Worm (Caenorhabditis elegans) whole organism, L2 larva: Measurements from ENCODE around the gene F19F10.11.

ENCODE experiments used
- C34F6.9 ChIP-seq: fragments of 150-350 bp; optimal IDR thresholded peaks from 2 replicates; lab custom pipeline; 2014; ENCODE audit warnings: missing biosample characterization, missing genetic modification characterization
- F13H6.1 ChIP-seq: sonication (generic microtip); optimal IDR thresholded peaks from 2 replicates; lab custom pipeline; 2016; ENCODE audit warnings: missing genetic modification characterization, missing compliant biosample characterization
- R02D3.7 ChIP-seq: fragments of 150-350 bp; optimal IDR thresholded peaks from 2 replicates; lab custom pipeline; 2014; ENCODE audit warnings: missing biosample characterization, missing genetic modification characterization
- alr-1 ChIP-seq: fragments of 150-350 bp; optimal IDR thresholded peaks from 2 replicates; lab custom pipeline; 2014; ENCODE audit warnings: missing biosample characterization, missing genetic modification characterization
- aly-2 ChIP-seq: fragments of 150-350 bp; optimal IDR thresholded peaks from 2 replicates; lab custom pipeline; 2014; ENCODE audit warnings: missing biosample characterization, missing genetic modification characterization
- ceh-16 ChIP-seq: fragments of 150-350 bp; optimal IDR thresholded peaks from 2 replicates; lab custom pipeline; 2014; ENCODE audit warnings: missing biosample characterization, missing genetic modification characterization
- ceh-82 ChIP-seq: fragments of 150-350 bp; optimal IDR thresholded peaks from 2 replicates; lab custom pipeline; 2014; ENCODE audit warnings: missing biosample characterization, missing genetic modification characterization
- crh-2 ChIP-seq: sonication (generic microtip); optimal IDR thresholded peaks from 2 replicates; lab custom pipeline; 2017; ENCODE audit warnings: missing biosample characterization, missing genetic modification characterization
- dmd-4 ChIP-seq: sonication (generic microtip); optimal IDR thresholded peaks from 2 replicates; lab custom pipeline; 2017; ENCODE audit warnings: missing biosample characterization, missing genetic modification characterization
- egl-27 ChIP-seq: sonication (generic microtip); optimal IDR thresholded peaks from 3 replicates; lab custom pipeline; 2017; ENCODE audit warnings: missing biosample characterization, missing genetic modification reagents, missing genetic modification characterization
- elt-1 ChIP-seq: fragments of 150-350 bp; optimal IDR thresholded peaks from 2 replicates; lab custom pipeline; 2014; ENCODE audit warnings: missing biosample characterization, missing genetic modification characterization
- fos-1 ChIP-seq: fragments of 150-350 bp; optimal IDR thresholded peaks from 2 replicates; lab custom pipeline; 2014; ENCODE audit warnings: missing biosample characterization, missing genetic modification characterization
- gmeb-1 ChIP-seq: fragments of 150-350 bp; optimal IDR thresholded peaks from 2 replicates; lab custom pipeline; 2014; ENCODE audit warnings: missing biosample characterization, missing genetic modification characterization
- lin-11 ChIP-seq: fragments of 150-350 bp; sonication (generic microtip); optimal IDR thresholded peaks from 2 replicates; lab custom pipeline; 2014; ENCODE audit warnings: missing biosample characterization, missing genetic modification characterization, inconsistent platforms, mixed read lengths
- lin-13 ChIP-seq: fragments of 150-350 bp; optimal IDR thresholded peaks from 2 replicates; lab custom pipeline; 2014; ENCODE audit warnings: missing biosample characterization, missing genetic modification reagents, missing genetic modification characterization
- lin-39 ChIP-seq: fragments of 150-350 bp; optimal IDR thresholded peaks from 2 replicates; lab custom pipeline; 2014; ENCODE audit warnings: missing biosample characterization, missing genetic modification reagents, missing genetic modification characterization
- lsy-2 ChIP-seq, 2 experiments: fragments of 150-350 bp in 1 of 2; sonication (generic microtip) in 1 of 2; optimal IDR thresholded peaks; 2 replicates each; lab custom pipeline; 2014 to 2017; ENCODE audit warnings: missing biosample characterization in 2 of 2, missing genetic modification characterization in 2 of 2
- mab-5 ChIP-seq: fragments of 150-350 bp; optimal IDR thresholded peaks from 2 replicates; lab custom pipeline; 2014; ENCODE audit warnings: missing biosample characterization, missing genetic modification characterization
- mbf-1 ChIP-seq: sonication (generic microtip); optimal IDR thresholded peaks from 2 replicates; lab custom pipeline; 2017; ENCODE audit warnings: missing biosample characterization, missing genetic modification characterization
- mdl-1 ChIP-seq, 2 experiments: fragments of 150-350 bp in 1 of 2; sonication (generic microtip) in 1 of 2; optimal IDR thresholded peaks; 2 replicates each; lab custom pipeline; 2017; ENCODE audit warnings: missing biosample characterization in 2 of 2, missing genetic modification characterization in 2 of 2
- nhr-11 ChIP-seq: fragments of 150-350 bp; optimal IDR thresholded peaks from 2 replicates; lab custom pipeline; 2014; ENCODE audit warnings: missing biosample characterization, missing genetic modification characterization
- nhr-12 ChIP-seq: fragments of 150-350 bp; optimal IDR thresholded peaks from 2 replicates; lab custom pipeline; 2014; ENCODE audit warnings: missing biosample characterization, missing genetic modification characterization
- nhr-129 ChIP-seq: fragments of 150-350 bp; optimal IDR thresholded peaks from 2 replicates; lab custom pipeline; 2014; ENCODE audit warnings: missing biosample characterization, missing genetic modification characterization
- nhr-21 ChIP-seq: fragments of 150-350 bp; optimal IDR thresholded peaks from 2 replicates; lab custom pipeline; 2014; ENCODE audit warnings: missing biosample characterization, missing genetic modification characterization
- nhr-23 ChIP-seq: fragments of 150-350 bp; optimal IDR thresholded peaks from 2 replicates; lab custom pipeline; 2014; ENCODE audit warnings: missing biosample characterization, missing genetic modification reagents, missing genetic modification characterization
- nhr-237 ChIP-seq: fragments of 150-350 bp; optimal IDR thresholded peaks from 2 replicates; lab custom pipeline; 2014; ENCODE audit warnings: missing biosample characterization, missing genetic modification characterization
- nhr-25 ChIP-seq: fragments of 150-350 bp; sonication (generic microtip); optimal IDR thresholded peaks from 3 replicates; lab custom pipeline; 2014; ENCODE audit warnings: missing biosample characterization, missing genetic modification characterization
- nhr-6 ChIP-seq: fragments of 150-350 bp; optimal IDR thresholded peaks from 2 replicates; lab custom pipeline; 2014; ENCODE audit warnings: missing biosample characterization, missing genetic modification characterization
- nhr-77 ChIP-seq: fragments of 150-350 bp; optimal IDR thresholded peaks from 2 replicates; lab custom pipeline; 2014; ENCODE audit warnings: missing biosample characterization, missing genetic modification characterization
- peb-1 ChIP-seq: fragments of 150-350 bp; optimal IDR thresholded peaks from 2 replicates; lab custom pipeline; 2014; ENCODE audit warnings: missing biosample characterization, missing genetic modification characterization
- sem-4 ChIP-seq: fragments of 150-350 bp; optimal IDR thresholded peaks from 2 replicates; lab custom pipeline; 2014; ENCODE audit warnings: missing biosample characterization, missing genetic modification reagents, missing genetic modification characterization
- skn-1 ChIP-seq: sonication (generic microtip); optimal IDR thresholded peaks from 2 replicates; lab custom pipeline; 2017; ENCODE audit warnings: missing biosample characterization, missing genetic modification characterization
- sma-3 ChIP-seq: sonication (generic microtip); optimal IDR thresholded peaks from 2 replicates; lab custom pipeline; 2016; ENCODE audit warnings: missing genetic modification reagents, missing genetic modification characterization, missing compliant biosample characterization
- sma-9 ChIP-seq, 2 experiments: fragments of 150-350 bp in 1 of 2; sonication (generic microtip) in 1 of 2; optimal IDR thresholded peaks; 2 replicates each; lab custom pipeline; 2014 to 2016; ENCODE audit warnings: missing genetic modification characterization in 2 of 2, mild to moderate bottlenecking in 1 of 2, missing biosample characterization in 1 of 2, missing compliant biosample characterization in 1 of 2, missing genetic modification reagents in 1 of 2, moderate library complexity in 1 of 2
- snpc-4 ChIP-seq: fragments of 150-350 bp; optimal IDR thresholded peaks from 2 replicates; lab custom pipeline; 2014; ENCODE audit warnings: missing biosample characterization, missing genetic modification characterization
- unc-39 ChIP-seq: fragments of 150-350 bp; optimal IDR thresholded peaks from 2 replicates; lab custom pipeline; 2014; ENCODE audit warnings: missing biosample characterization, missing genetic modification characterization
- unc-55 ChIP-seq: fragments of 150-350 bp; sonication (generic microtip); optimal IDR thresholded peaks from 3 replicates; lab custom pipeline; 2014; ENCODE audit warnings: missing biosample characterization, missing genetic modification reagents, missing genetic modification characterization
- ztf-1 ChIP-seq: fragments of 200-800 bp; sonication (Bioruptor generic); conservative IDR thresholded peaks from 2 replicates; pipeline ENCODE4 v1.3.6; 2022; ENCODE audit warnings: missing genetic modification characterization, missing compliant biosample characterization
- ztf-11 ChIP-seq: sonication (generic microtip); optimal IDR thresholded peaks from 2 replicates; lab custom pipeline; 2017; ENCODE audit warnings: missing biosample characterization, missing genetic modification characterization
- ztf-4 ChIP-seq: fragments of 150-350 bp; optimal IDR thresholded peaks from 2 replicates; lab custom pipeline; 2014; ENCODE audit warnings: missing biosample characterization, missing genetic modification characterization

Gene F19F10.11

ce11 chrV:7600149-7600548, 12.6 kb upstream of the F19F10.11 start, which contains the start of gene C50E3.9:
C50E3.9 (minus strand) TSS chrV:7600249.
- no peak for TF ChIP-seq lin-13 (GFP tag; lab: Kevin White, UChicago)
- no peak for TF ChIP-seq egl-27 (tag; lab: Kevin White, UChicago)
- no peak for TF ChIP-seq lsy-2 (tag; optimal IDR thresholded peaks at IDR 0.05; lab: Kevin White, UChicago)
- no peak for TF ChIP-seq ztf-1
- TF ChIP-seq aly-2 (tag; lab: Kevin White, UChicago), result no peak

ce11 chrV:7598269-7598668, 10.8 kb upstream of the F19F10.11 start, which contains the start of gene C50E3.7:
C50E3.7 (minus strand) TSS chrV:7598369.
- no peak for TF ChIP-seq R02D3.7 (tag; lab: Kevin White, UChicago)
- TF ChIP-seq nhr-23 (tag; lab: Kevin White, UChicago), result no peak
- no peak for TF ChIP-seq nhr-12 (tag; lab: Kevin White, UChicago)
- TF ChIP-seq dmd-4 (tag; lab: Kevin White, UChicago), result no peak
- no peak for TF ChIP-seq egl-27 (tag; lab: Kevin White, UChicago)
- TF ChIP-seq nhr-237 (tag; lab: Kevin White, UChicago), result no peak
- TF ChIP-seq crh-2, result no peak
- TF ChIP-seq ceh-16 (tag; lab: Kevin White, UChicago), result no peak
- no peak for TF ChIP-seq aly-2 (tag; lab: Kevin White, UChicago)

- peak; percentile 24 for TF ChIP-seq snpc-4 (tag; lab: Kevin White, UChicago)
- no peak for TF ChIP-seq lin-39
Observed at ce11 chrV:7595132-7595531, 7.6 kb upstream of the F19F10.11 start.

- TF ChIP-seq nhr-25 (tag; lab: Kevin White, UChicago), result no peak
- no peak for TF ChIP-seq nhr-21
- TF ChIP-seq unc-39 (tag; lab: Kevin White, UChicago), result no peak
Observed at ce11 chrV:7590454-7590853, 3.0 kb upstream of the F19F10.11 start, which contains the start of gene C50E3.6. C50E3.6 (minus strand) TSS chrV:7590554.

ce11 chrV:7580378-7580777, 7.1 kb downstream of the F19F10.11 start, which contains the start of gene ets-6:
ets-6 (minus strand) TSS chrV:7580546.
- no peak for TF ChIP-seq mdl-1 (tag; optimal IDR thresholded peaks at IDR 0.05; lab: Kevin White, UChicago)
- TF ChIP-seq C34F6.9 (tag; lab: Kevin White, UChicago), result peak; percentile 77
- peak; percentile 35 for TF ChIP-seq nhr-25 (tag; lab: Kevin White, UChicago)
- TF ChIP-seq fos-1, result peak; percentile 25
- peak; percentile 60 for TF ChIP-seq gmeb-1 (tag; lab: Kevin White, UChicago)
- TF ChIP-seq lsy-2 (tag; optimal IDR thresholded peaks at IDR 0.05; lab: Kevin White, UChicago), result peak; percentile 10 to 78
- peak; percentile 55 for TF ChIP-seq crh-2
- peak; percentile 16 for TF ChIP-seq sma-3 (GFP tag; lab: Kevin White, UChicago)
- TF ChIP-seq unc-55, result peak; percentile 76
- peak; percentile 18 for TF ChIP-seq nhr-21
- no peak for TF ChIP-seq ztf-1
- TF ChIP-seq sma-9 (GFP tag; optimal IDR thresholded peaks at IDR 0.05; lab: Kevin White, UChicago), result peak; percentile 26
- TF ChIP-seq sma-9 (tag; optimal IDR thresholded peaks at IDR 0.05; lab: Kevin White, UChicago), result no peak
- peak; percentile 50 for TF ChIP-seq nhr-129
- TF ChIP-seq sem-4 (tag; lab: Kevin White, UChicago), result no peak
- no peak for TF ChIP-seq mbf-1 (tag; lab: Kevin White, UChicago)
- no peak for TF ChIP-seq lin-11
- no peak for TF ChIP-seq elt-1 (tag; lab: Kevin White, UChicago)
- TF ChIP-seq ceh-16 (tag; lab: Kevin White, UChicago), result no peak
- TF ChIP-seq nhr-77 (tag; lab: Kevin White, UChicago), result no peak

- TF ChIP-seq alr-1 (tag; lab: Kevin White, UChicago) (no peak), lin-13 (GFP tag; lab: Kevin White, UChicago) (peak; percentile 40), sem-4 (tag; lab: Kevin White, UChicago) (peak; percentile 16), nhr-237 (tag; lab: Kevin White, UChicago) (no peak), unc-55 (peak; percentile 81), egl-27 (tag; lab: Kevin White, UChicago) (no peak), sma-9 (GFP tag; optimal IDR thresholded peaks at IDR 0.05; lab: Kevin White, UChicago) (peak; percentile 74), sma-9 (tag; optimal IDR thresholded peaks at IDR 0.05; lab: Kevin White, UChicago) (no peak), lin-39 (no peak), peb-1 (tag; lab: Kevin White, UChicago) (no peak), lsy-2 (tag; optimal IDR thresholded peaks at IDR 0.05; lab: Kevin White, UChicago) (peak; percentile 63 to 82), fos-1 (no peak), ceh-82 (tag; lab: Kevin White, UChicago) (no peak), nhr-11 (tag; lab: Kevin White, UChicago) (no peak), ztf-4 (tag; lab: Kevin White, UChicago) (no peak), aly-2 (tag; lab: Kevin White, UChicago) (no peak), elt-1 (tag; lab: Kevin White, UChicago) (no peak), mab-5 (no peak), ztf-11 (no peak), R02D3.7 (tag; lab: Kevin White, UChicago) (no peak), nhr-77 (tag; lab: Kevin White, UChicago) (no peak), mbf-1 (tag; lab: Kevin White, UChicago) (no peak), skn-1 (tag; lab: Kevin White, UChicago) (no peak), crh-2 (peak; percentile 51), nhr-6 (peak; percentile 36), F13H6.1 (peak; percentile 69), nhr-25 (tag; lab: Kevin White, UChicago) (no peak), snpc-4 (tag; lab: Kevin White, UChicago) (peak; percentile 22)
Observed at ce11 chrV:7575563-7575962, 11.9 kb downstream of the F19F10.11 start, which contains the start of the genes snu-66 and ints-9. snu-66 (minus strand) TSS chrV:7575670. ints-9 (plus strand) TSS chrV:7575802.
